Worm (Caenorhabditis elegans) whole organism, late embryonic: ENCODE measurements around the gene fbxb-47.

Experiments used
- C08G9.2 ChIP-seq: sonication (generic microtip); optimal IDR thresholded peaks from 2 replicates; lab custom pipeline; 2016; ENCODE audit warnings: mild to moderate bottlenecking, missing genetic modification characterization, moderate library complexity, missing compliant biosample characterization
- C38D4.7 ChIP-seq: fragments of 200-800 bp; sonication (Bioruptor generic); optimal IDR thresholded peaks from 2 replicates; lab custom pipeline; 2018; ENCODE audit warnings: mild to moderate bottlenecking, missing genetic modification characterization, moderate library complexity, missing compliant biosample characterization
- F13H6.1 ChIP-seq: sonication (generic microtip); optimal IDR thresholded peaks from 2 replicates; lab custom pipeline; 2016; ENCODE audit warnings: missing genetic modification characterization, missing compliant biosample characterization
- K02D7.2 ChIP-seq: sonication (generic microtip); optimal IDR thresholded peaks from 2 replicates; lab custom pipeline; 2017; ENCODE audit warnings: mild to moderate bottlenecking, missing genetic modification characterization, missing compliant biosample characterization
- K09A11.1 ChIP-seq: sonication (generic microtip); optimal IDR thresholded peaks from 2 replicates; lab custom pipeline; 2017; ENCODE audit warnings: antibody characterized with exemption, mild to moderate bottlenecking, missing genetic modification characterization, missing compliant biosample characterization; ENCODE audit not compliant: insufficient read depth
- T23F11.4 ChIP-seq: fragments of 200-800 bp; sonication (Bioruptor generic); optimal IDR thresholded peaks from 2 replicates; lab custom pipeline; 2018; ENCODE audit warnings: mild to moderate bottlenecking, missing genetic modification characterization, missing compliant biosample characterization
- Y22D7AL.16 ChIP-seq: sonication (generic microtip); optimal IDR thresholded peaks from 2 replicates; lab custom pipeline; 2016; ENCODE audit warnings: missing genetic modification characterization, missing compliant biosample characterization
- ahr-1 ChIP-seq: sonication (generic microtip); optimal IDR thresholded peaks from 2 replicates; lab custom pipeline; 2016; ENCODE audit warnings: missing genetic modification characterization, missing compliant biosample characterization
- ama-1 ChIP-seq: fragments of 150-350 bp; optimal IDR thresholded peaks from 2 replicates; lab custom pipeline; 2014
- ceh-14 ChIP-seq: sonication (generic microtip); optimal IDR thresholded peaks from 2 replicates; lab custom pipeline; 2016; ENCODE audit warnings: missing genotype, missing genetic modification characterization, missing compliant biosample characterization
- ceh-18 ChIP-seq: sonication (generic microtip); optimal IDR thresholded peaks from 2 replicates; lab custom pipeline; 2016; ENCODE audit warnings: missing genetic modification characterization, missing compliant biosample characterization
- ceh-19 ChIP-seq: fragments of 200-800 bp; sonication (Bioruptor generic); optimal IDR thresholded peaks from 2 replicates; lab custom pipeline; 2018; ENCODE audit warnings: mild to moderate bottlenecking, missing genetic modification characterization, missing compliant biosample characterization
- ceh-2 ChIP-seq: sonication (generic microtip); optimal IDR thresholded peaks from 2 replicates; lab custom pipeline; 2016; ENCODE audit warnings: missing genotype, missing genetic modification characterization, missing compliant biosample characterization
- ceh-30 ChIP-seq: fragments of 150-350 bp; optimal IDR thresholded peaks from 2 replicates; lab custom pipeline; 2014; ENCODE audit warnings: missing biosample characterization, missing genetic modification characterization
- ceh-34 ChIP-seq: sonication (generic microtip); optimal IDR thresholded peaks from 2 replicates; lab custom pipeline; 2016; ENCODE audit warnings: mild to moderate bottlenecking, missing genetic modification characterization, missing compliant biosample characterization
- ceh-45 ChIP-seq: fragments of 200-800 bp; sonication (Bioruptor generic); IDR thresholded peaks from 2 replicates; pipeline ENCODE4 v1.3.6; 2022; ENCODE audit warnings: missing genetic modification reagents, missing genetic modification characterization, missing compliant biosample characterization
- ceh-48 ChIP-seq: sonication (generic microtip); optimal IDR thresholded peaks from 2 replicates; lab custom pipeline; 2016; ENCODE audit warnings: missing genetic modification characterization, inconsistent platforms, missing compliant biosample characterization
- ceh-6 ChIP-seq: fragments of 200-800 bp; sonication (Bioruptor generic); optimal IDR thresholded peaks from 2 replicates; lab custom pipeline; 2018; ENCODE audit warnings: mild to moderate bottlenecking, missing genetic modification characterization, missing compliant biosample characterization
- ceh-9 ChIP-seq: sonication (generic microtip); optimal IDR thresholded peaks from 2 replicates; lab custom pipeline; 2016; ENCODE audit warnings: mild to moderate bottlenecking, missing genetic modification characterization, inconsistent platforms, missing compliant biosample characterization
- elt-2 ChIP-seq: sonication (generic microtip); optimal IDR thresholded peaks from 2 replicates; lab custom pipeline; 2016; ENCODE audit warnings: missing genetic modification reagents, missing genetic modification characterization, missing compliant biosample characterization
- eyg-1 ChIP-seq: sonication (generic microtip); optimal IDR thresholded peaks from 2 replicates; lab custom pipeline; 2016; ENCODE audit warnings: missing genotype, missing genetic modification characterization, missing compliant biosample characterization
- gmeb-2 ChIP-seq: sonication (generic microtip); optimal IDR thresholded peaks from 2 replicates; lab custom pipeline; 2016; ENCODE audit warnings: missing genetic modification characterization, inconsistent platforms, missing compliant biosample characterization
- hlh-13 ChIP-seq: fragments of 200-800 bp; sonication (Bioruptor generic); optimal IDR thresholded peaks from 2 replicates; lab custom pipeline; 2018; ENCODE audit warnings: mild to moderate bottlenecking, missing genetic modification characterization, missing compliant biosample characterization
- hlh-15 ChIP-seq: sonication (generic microtip); optimal IDR thresholded peaks from 2 replicates; lab custom pipeline; 2016; ENCODE audit warnings: missing genetic modification characterization, missing compliant biosample characterization
- hlh-30 ChIP-seq: sonication (generic microtip); optimal IDR thresholded peaks from 2 replicates; lab custom pipeline; 2017; ENCODE audit warnings: antibody characterized with exemption, missing genetic modification characterization, missing compliant biosample characterization; ENCODE audit not compliant: insufficient read depth
- hlh-6 ChIP-seq: sonication (generic microtip); optimal IDR thresholded peaks from 2 replicates; lab custom pipeline; 2016; ENCODE audit warnings: missing genotype, missing genetic modification characterization, missing compliant biosample characterization
- lin-11 ChIP-seq: fragments of 200-800 bp; sonication (Bioruptor generic); optimal IDR thresholded peaks from 2 replicates; lab custom pipeline; 2018; ENCODE audit warnings: mild to moderate bottlenecking, missing genetic modification characterization, missing compliant biosample characterization
- nfya-1 ChIP-seq: sonication (generic microtip); optimal IDR thresholded peaks from 2 replicates; lab custom pipeline; 2017; ENCODE audit warnings: missing genetic modification characterization, mild to moderate bottlenecking, missing compliant biosample characterization, antibody characterized with exemption, moderate library complexity
- nhr-232 ChIP-seq: sonication (generic microtip); optimal IDR thresholded peaks from 2 replicates; lab custom pipeline; 2016; ENCODE audit warnings: missing genetic modification characterization, missing compliant biosample characterization
- odd-2 ChIP-seq: sonication (generic microtip); optimal IDR thresholded peaks from 2 replicates; lab custom pipeline; 2017; ENCODE audit warnings: antibody characterized with exemption, mild to moderate bottlenecking, missing genetic modification characterization, missing compliant biosample characterization
- pag-3 ChIP-seq: sonication (generic microtip); optimal IDR thresholded peaks from 2 replicates; lab custom pipeline; 2016; ENCODE audit warnings: missing compliant biosample characterization, missing genetic modification characterization, borderline replicate concordance
- pat-9 ChIP-seq: fragments of 200-800 bp; sonication (Bioruptor generic); optimal IDR thresholded peaks from 2 replicates; lab custom pipeline; 2018; ENCODE audit warnings: mild to moderate bottlenecking, missing genetic modification characterization, moderate library complexity, missing compliant biosample characterization
- pha-2 ChIP-seq: sonication (generic microtip); optimal IDR thresholded peaks from 2 replicates; lab custom pipeline; 2017; ENCODE audit warnings: mild to moderate bottlenecking, missing genetic modification characterization, missing compliant biosample characterization
- pha-4 ChIP-seq: fragments of 150-350 bp; optimal IDR thresholded peaks from 2 replicates; lab custom pipeline; 2018; ENCODE audit warnings: missing biosample characterization, missing genetic modification reagents, missing genetic modification characterization
- pros-1 ChIP-seq: fragments of 150-350 bp; optimal IDR thresholded peaks from 2 replicates; lab custom pipeline; 2014; ENCODE audit warnings: missing biosample characterization, missing genetic modification reagents, missing genetic modification characterization
- ref-2 ChIP-seq: sonication (generic microtip); optimal IDR thresholded peaks from 2 replicates; lab custom pipeline; 2016; ENCODE audit warnings: missing genetic modification characterization, missing compliant biosample characterization
- rnt-1 ChIP-seq: sonication (generic microtip); optimal IDR thresholded peaks from 2 replicates; lab custom pipeline; 2016; ENCODE audit warnings: missing genetic modification characterization, missing compliant biosample characterization
- sdc-2 ChIP-seq: sonication (generic microtip); optimal IDR thresholded peaks from 2 replicates; lab custom pipeline; 2016; ENCODE audit warnings: missing genotype, missing genetic modification characterization, missing compliant biosample characterization
- sox-2 ChIP-seq: fragments of 200-800 bp; sonication (Bioruptor generic); IDR thresholded peaks from 2 replicates; pipeline ENCODE4 v1.3.6; 2022; ENCODE audit warnings: missing genetic modification reagents, missing genetic modification characterization, missing compliant biosample characterization
- sox-4 ChIP-seq: sonication (generic microtip); optimal IDR thresholded peaks from 2 replicates; lab custom pipeline; 2017; ENCODE audit warnings: mild to moderate bottlenecking, missing genetic modification characterization, inconsistent platforms, missing compliant biosample characterization
- tbx-2 ChIP-seq: sonication (generic microtip); optimal IDR thresholded peaks from 2 replicates; lab custom pipeline; 2016; ENCODE audit warnings: missing genetic modification characterization, missing compliant biosample characterization
- tbx-7 ChIP-seq: sonication (generic microtip); optimal IDR thresholded peaks from 2 replicates; lab custom pipeline; 2016; ENCODE audit warnings: missing genotype, missing genetic modification characterization, missing compliant biosample characterization
- ttx-3 ChIP-seq: sonication (generic microtip); optimal IDR thresholded peaks from 2 replicates; lab custom pipeline; 2016; ENCODE audit warnings: missing genetic modification reagents, missing genetic modification characterization, missing compliant biosample characterization
- unc-3 ChIP-seq, 2 experiments: fragments of 200-800 bp in 1 of 2; sonication (Bioruptor generic) in 1 of 2; sonication (generic microtip) in 1 of 2; conservative IDR thresholded peaks in 1 of 2; optimal IDR thresholded peaks in 1 of 2; 2 replicates each; pipeline versions ENCODE4 v1.3.6 to Lab custom; 2016 to 2022; ENCODE audit warnings: missing compliant biosample characterization in 2 of 2, missing genetic modification characterization in 2 of 2, missing genetic modification reagents in 1 of 2
- unc-42 ChIP-seq: sonication (generic microtip); optimal IDR thresholded peaks from 2 replicates; lab custom pipeline; 2016; ENCODE audit warnings: missing genotype, missing genetic modification characterization, missing compliant biosample characterization
- zip-5 ChIP-seq: sonication (generic microtip); optimal IDR thresholded peaks from 2 replicates; lab custom pipeline; 2016; ENCODE audit warnings: missing genetic modification characterization, missing compliant biosample characterization

Gene fbxb-47

DNA sequence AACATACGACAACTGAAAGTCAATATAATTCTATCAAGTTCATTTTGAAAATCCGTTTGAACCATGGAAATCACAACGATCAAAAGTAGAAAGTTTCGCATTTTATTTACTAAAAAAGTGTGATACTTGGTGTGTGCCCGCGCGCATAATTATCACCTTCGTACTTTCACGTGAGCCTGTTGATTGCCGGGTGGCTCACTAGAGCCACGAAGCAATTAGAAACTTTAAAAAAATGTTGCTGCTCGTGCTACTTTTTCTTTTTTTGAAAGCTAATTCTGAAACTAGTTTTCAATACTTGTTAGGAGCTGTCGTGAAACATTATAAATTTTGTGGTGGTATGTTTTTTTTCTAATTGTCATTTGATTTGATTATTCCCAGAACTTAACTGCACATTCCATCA lies 35.6 kb upstream of the fbxb-47 start, which contains the start of the genes irld-9 and irld-33:
irld-9 (minus strand) TSS at position 101 of the 400 bp plus-strand sequence.
irld-33 (plus strand) TSS at position 209 of the 400 bp plus-strand sequence.
- TF ChIP-seq C08G9.2 (no peak), sdc-2 (tag; lab: Kevin White, UChicago) (no peak), ceh-18 (tag; lab: Kevin White, UChicago) (no peak), Y22D7AL.16 (no peak), nhr-232 (tag; lab: Kevin White, UChicago) (no peak), zip-5 (tag; lab: Kevin White, UChicago) (no peak), unc-3 (GFP tag; conservative IDR thresholded peaks at IDR 0.05; lab: Robert Waterston, UW) (no peak), unc-3 (tag; optimal IDR thresholded peaks at IDR 0.05; lab: Kevin White, UChicago) (no peak), ceh-14 (no peak), ceh-45 (no peak), ceh-6 (GFP tag; lab: Kevin White, UChicago) (no peak), odd-2 (no peak), ama-1 (lab: Kevin White, UChicago) (no peak), T23F11.4 (GFP tag; lab: Kevin White, UChicago) (no peak), lin-11 (tag; lab: Kevin White, UChicago) (no peak), nfya-1 (tag; lab: Kevin White, UChicago) (no peak), F13H6.1 (no peak), ceh-2 (tag; lab: Kevin White, UChicago) (no peak)

DNA sequence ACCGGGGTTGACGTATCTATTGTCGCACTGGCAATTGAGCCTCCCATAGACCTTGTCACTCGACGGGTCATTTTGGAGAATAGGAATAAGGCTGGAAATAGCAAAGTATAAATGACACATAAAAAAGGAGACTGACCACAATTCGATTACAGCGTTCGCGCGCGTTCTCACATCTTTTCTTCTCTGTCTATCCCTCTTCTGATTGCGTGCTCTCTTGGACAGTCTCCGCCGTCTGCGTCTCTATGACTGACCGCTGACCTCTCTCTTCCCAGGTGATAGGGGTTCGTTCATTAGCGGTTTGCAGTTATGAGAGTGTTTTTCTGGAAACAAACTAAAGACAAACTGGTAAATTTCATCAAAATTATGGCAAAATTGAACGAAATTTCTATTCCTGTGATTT lies 33.1 kb upstream of the fbxb-47 start, which contains the start of gene ceh-83:
ceh-83 (minus strand) TSS at position 181 of the 400 bp plus-strand sequence.
- TF ChIP-seq F13H6.1, result no peak
- no peak for TF ChIP-seq pha-2 (tag; lab: Kevin White, UChicago)
- no peak for TF ChIP-seq ceh-48 (tag; lab: Kevin White, UChicago)
- no peak for TF ChIP-seq rnt-1 (tag; lab: Kevin White, UChicago)
- no peak for TF ChIP-seq unc-3 (GFP tag; conservative IDR thresholded peaks at IDR 0.05; lab: Robert Waterston, UW)
- no peak for TF ChIP-seq unc-3 (tag; optimal IDR thresholded peaks at IDR 0.05; lab: Kevin White, UChicago)
- TF ChIP-seq ceh-30 (tag; lab: Kevin White, UChicago), result no peak
- no peak for TF ChIP-seq pag-3 (tag; lab: Kevin White, UChicago)
- no peak for TF ChIP-seq tbx-2 (tag; lab: Kevin White, UChicago)
- no peak for TF ChIP-seq gmeb-2 (tag; lab: Kevin White, UChicago)
- no peak for TF ChIP-seq unc-42 (tag; lab: Kevin White, UChicago)
- TF ChIP-seq sox-2, result no peak
- TF ChIP-seq ceh-2 (tag; lab: Kevin White, UChicago), result no peak
- TF ChIP-seq odd-2, result no peak
- no peak for TF ChIP-seq ahr-1
- TF ChIP-seq hlh-6 (tag; lab: Kevin White, UChicago), result no peak
- no peak for TF ChIP-seq pros-1 (tag; lab: Kevin White, UChicago)
- no peak for TF ChIP-seq K09A11.1 (tag; lab: Kevin White, UChicago)

DNA sequence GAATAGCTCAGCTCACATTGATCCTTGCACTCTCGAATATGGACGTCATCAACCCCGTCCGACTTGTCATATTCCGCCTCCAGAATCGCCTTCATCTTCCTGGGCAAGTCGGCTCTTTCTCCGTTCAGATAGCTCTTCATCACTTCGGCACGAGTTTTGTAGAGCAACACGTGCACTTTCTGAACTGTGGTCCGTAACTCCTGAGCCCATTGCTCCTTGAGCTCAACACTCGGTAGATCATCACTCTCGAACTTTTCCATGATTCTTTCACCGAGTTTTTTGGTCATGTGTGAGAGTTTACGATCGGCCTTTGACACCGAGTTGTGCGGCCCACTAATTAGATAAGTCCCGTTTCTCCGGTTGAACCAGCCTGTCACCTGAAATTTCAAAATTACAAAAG lies 31.9 kb upstream of the fbxb-47 start:
- TF ChIP-seq ttx-3 (tag; lab: Kevin White, UChicago) (no peak), hlh-30 (tag; lab: Kevin White, UChicago) (no peak), sox-2 (no peak), gmeb-2 (tag; lab: Kevin White, UChicago) (no peak), K02D7.2 (tag; lab: Kevin White, UChicago) (no peak), sox-4 (tag; lab: Kevin White, UChicago) (no peak), ceh-19 (GFP tag; lab: Kevin White, UChicago) (no peak)
- TF ChIP-seq, all 69 proteins: peak for 0

DNA sequence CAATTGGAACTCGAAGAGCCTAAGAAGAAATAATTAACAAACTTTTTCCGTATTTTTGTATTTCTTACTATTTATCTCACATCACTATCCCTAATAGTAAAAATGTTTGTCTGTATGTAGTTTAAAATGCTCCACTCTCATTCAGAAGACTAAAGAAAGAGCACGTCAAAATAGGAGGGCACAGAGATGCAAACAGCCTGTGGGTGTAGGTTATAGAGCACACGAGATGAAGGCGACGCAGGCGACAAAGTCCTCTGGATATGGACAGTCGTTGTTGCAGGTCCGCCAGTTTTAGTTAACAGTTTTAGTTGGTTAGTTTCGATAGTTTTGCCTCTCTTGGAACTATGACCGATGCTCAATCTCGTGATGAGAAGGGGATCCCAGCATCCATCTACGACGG lies 28.7 kb upstream of the fbxb-47 start, which contains the start of gene ceh-82:
ceh-82 (plus strand) TSS at position 301 of the 400 bp plus-strand sequence.
- TF ChIP-seq elt-2 (tag; lab: Kevin White, UChicago), result no peak
- TF ChIP-seq hlh-13, result no peak
- no peak for TF ChIP-seq ceh-9
- no peak for TF ChIP-seq tbx-7 (tag; lab: Kevin White, UChicago)
- TF ChIP-seq pat-9, result no peak
- TF ChIP-seq odd-2, result no peak
- TF ChIP-seq hlh-15 (tag; lab: Kevin White, UChicago), result no peak
- no peak for TF ChIP-seq sdc-2 (tag; lab: Kevin White, UChicago)
- no peak for TF ChIP-seq eyg-1
- no peak for TF ChIP-seq ceh-34 (tag; lab: Kevin White, UChicago)
- no peak for TF ChIP-seq gmeb-2 (tag; lab: Kevin White, UChicago)
- TF ChIP-seq C38D4.7 (GFP tag; lab: Kevin White, UChicago), result no peak
- no peak for TF ChIP-seq sox-4 (tag; lab: Kevin White, UChicago)
- TF ChIP-seq ref-2 (tag; lab: Kevin White, UChicago), result no peak
- no peak for TF ChIP-seq pha-4 (tag; lab: Kevin White, UChicago)
- no peak for TF ChIP-seq hlh-6 (tag; lab: Kevin White, UChicago)
- no peak for TF ChIP-seq tbx-2 (tag; lab: Kevin White, UChicago)
- no peak for TF ChIP-seq Y22D7AL.16
